Fruit fly (Drosophila melanogaster) whole organism, prepupa: ENCODE measurements around the gene Nubp1.

Source experiments
- Blimp-1 ChIP-seq: fragments of 200-800 bp; sonication (Bioruptor generic); optimal IDR thresholded peaks from 3 replicates; lab custom pipeline; 2017; ENCODE audit warnings: missing biosample characterization, missing genetic modification characterization, mild to moderate bottlenecking, moderate library complexity, missing genetic modification reagents
- CG10631 ChIP-seq: fragments of 200-800 bp; sonication (Bioruptor generic); optimal IDR thresholded peaks from 2 replicates; lab custom pipeline; 2016; ENCODE audit warnings: missing biosample characterization, missing genetic modification characterization
- CG10669 ChIP-seq: fragments of 200-800 bp; sonication (Bioruptor generic); optimal IDR thresholded peaks from 3 replicates; lab custom pipeline; 2018; ENCODE audit warnings: missing biosample characterization, mild to moderate bottlenecking, missing genetic modification characterization, moderate library complexity
- CG11294 ChIP-seq: fragments of 200-800 bp; sonication (Bioruptor generic); IDR thresholded peaks from 2 replicates; pipeline ENCODE4 v1.3.6; 2022; ENCODE audit warnings: missing biosample characterization, missing genetic modification characterization
- CG11762 ChIP-seq: fragments of 200-800 bp; sonication (Bioruptor generic); optimal IDR thresholded peaks from 3 replicates; lab custom pipeline; 2016; ENCODE audit warnings: missing biosample characterization, missing genetic modification characterization; ENCODE audit not compliant: insufficient read depth
- CG15336 ChIP-seq: fragments of 200-800 bp; sonication (Bioruptor generic); IDR thresholded peaks from 2 replicates; pipeline ENCODE4 v1.3.6; 2022; ENCODE audit warnings: missing biosample characterization, missing genetic modification characterization
- CG1621 ChIP-seq: fragments of 200-800 bp; sonication (Bioruptor generic); optimal IDR thresholded peaks from 3 replicates; lab custom pipeline; 2018; ENCODE audit warnings: missing biosample characterization, mild to moderate bottlenecking, missing genetic modification characterization
- CG16779 ChIP-seq: fragments of 200-800 bp; sonication (Bioruptor generic); optimal IDR thresholded peaks from 3 replicates; lab custom pipeline; 2017; ENCODE audit warnings: missing biosample characterization, mild to moderate bottlenecking, missing genetic modification characterization
- CG3032 ChIP-seq: fragments of 200-800 bp; optimal IDR thresholded peaks from 2 replicates; lab custom pipeline; 2019; ENCODE audit warnings: missing biosample characterization, mild to moderate bottlenecking, missing genetic modification characterization, moderate library complexity
- CG32006 ChIP-seq: fragments of 200-800 bp; sonication (Bioruptor generic); optimal IDR thresholded peaks from 3 replicates; lab custom pipeline; 2017; ENCODE audit warnings: missing biosample characterization, mild to moderate bottlenecking, missing genetic modification characterization
- CG34406 ChIP-seq: fragments of 200-800 bp; sonication (Bioruptor generic); optimal IDR thresholded peaks from 3 replicates; lab custom pipeline; 2016; ENCODE audit warnings: missing biosample characterization, missing genetic modification characterization
- CG3919 ChIP-seq: fragments of 200-800 bp; sonication (Bioruptor generic); optimal IDR thresholded peaks from 3 replicates; lab custom pipeline; 2016; ENCODE audit warnings: missing biosample characterization, missing genetic modification characterization
- CG4318 ChIP-seq: fragments of 200-800 bp; sonication (Bioruptor generic); optimal IDR thresholded peaks from 3 replicates; lab custom pipeline; 2017; ENCODE audit warnings: missing biosample characterization, mild to moderate bottlenecking, missing genetic modification characterization
- CG6276 ChIP-seq: fragments of 200-800 bp; sonication (Bioruptor generic); optimal IDR thresholded peaks from 2 replicates; lab custom pipeline; 2017; ENCODE audit warnings: missing biosample characterization, mild to moderate bottlenecking, missing genetic modification characterization
- CG6792 ChIP-seq: fragments of 200-800 bp; sonication (Bioruptor generic); optimal IDR thresholded peaks from 3 replicates; lab custom pipeline; 2016; ENCODE audit warnings: missing biosample characterization, missing genetic modification characterization
- CG6854 ChIP-seq: fragments of 200-800 bp; sonication (Bioruptor generic); optimal IDR thresholded peaks from 2 replicates; lab custom pipeline; 2017; ENCODE audit warnings: missing biosample characterization, mild to moderate bottlenecking, missing genetic modification characterization
- CG7368 ChIP-seq: fragments of 200-800 bp; sonication (Bioruptor generic); optimal IDR thresholded peaks from 3 replicates; lab custom pipeline; 2016; ENCODE audit warnings: missing biosample characterization, missing genetic modification characterization
- CG8119 ChIP-seq: fragments of 200-800 bp; sonication (Bioruptor generic); IDR thresholded peaks from 3 replicates; pipeline ENCODE4 v1.3.6; 2022; ENCODE audit warnings: missing biosample characterization, missing genetic modification characterization
- CG8319 ChIP-seq: fragments of 200-800 bp; sonication (Bioruptor generic); optimal IDR thresholded peaks from 3 replicates; lab custom pipeline; 2016; ENCODE audit warnings: missing biosample characterization, missing genetic modification characterization
- CG9139 ChIP-seq: fragments of 200-800 bp; sonication (Bioruptor generic); optimal IDR thresholded peaks from 3 replicates; lab custom pipeline; 2017; ENCODE audit warnings: missing biosample characterization, mild to moderate bottlenecking, missing genetic modification characterization
- Eip75B ChIP-seq: fragments of 200-800 bp; sonication (Bioruptor generic); optimal IDR thresholded peaks from 3 replicates; lab custom pipeline; 2016; ENCODE audit warnings: missing biosample characterization, missing genetic modification characterization
- Eip78C ChIP-seq: fragments of 200-800 bp; sonication (Bioruptor generic); peaks from one replicate; lab custom pipeline; 2016; ENCODE audit warnings: missing biosample characterization, missing genetic modification characterization
- Eip93F ChIP-seq: fragments of 200-800 bp; sonication (Bioruptor generic); optimal IDR thresholded peaks from 2 replicates; lab custom pipeline; 2016; ENCODE audit warnings: missing biosample characterization, mild to moderate bottlenecking, missing genetic modification characterization
- Ets96B ChIP-seq: fragments of 200-800 bp; optimal IDR thresholded peaks from 2 replicates; lab custom pipeline; 2019; ENCODE audit warnings: missing biosample characterization, mild to moderate bottlenecking, missing genetic modification characterization, moderate library complexity
- Gug ChIP-seq: fragments of 200-800 bp; sonication (Bioruptor generic); IDR thresholded peaks from 2 replicates; pipeline ENCODE4 v1.3.6; 2022; ENCODE audit warnings: missing biosample characterization, missing genetic modification characterization
- Hr38 ChIP-seq: sonication (Bioruptor generic); optimal IDR thresholded peaks from 2 replicates; lab custom pipeline; 2016; ENCODE audit warnings: missing biosample characterization, missing genetic modification characterization
- Hr39 ChIP-seq: fragments of 200-800 bp; sonication (Bioruptor generic); optimal IDR thresholded peaks from 2 replicates; lab custom pipeline; 2016; ENCODE audit warnings: missing biosample characterization, missing genetic modification characterization
- Lpt ChIP-seq: fragments of 200-800 bp; sonication (Bioruptor generic); optimal IDR thresholded peaks from 3 replicates; lab custom pipeline; 2016; ENCODE audit warnings: missing biosample characterization, missing genetic modification characterization
- Met ChIP-seq: fragments of 200-800 bp; sonication (Bioruptor generic); optimal IDR thresholded peaks from 3 replicates; lab custom pipeline; 2016; ENCODE audit warnings: missing biosample characterization, missing genetic modification characterization
- OdsH ChIP-seq: fragments of 200-800 bp; sonication (Bioruptor generic); optimal IDR thresholded peaks from 3 replicates; lab custom pipeline; 2016; ENCODE audit warnings: missing biosample characterization, missing genetic modification characterization
- Smox ChIP-seq: fragments of 200-800 bp; sonication (Bioruptor generic); optimal IDR thresholded peaks from 3 replicates; lab custom pipeline; 2016; ENCODE audit warnings: missing biosample characterization, missing genetic modification characterization
- Sox102F ChIP-seq: fragments of 200-800 bp; sonication (Bioruptor generic); optimal IDR thresholded peaks from 2 replicates; lab custom pipeline; 2016; ENCODE audit warnings: missing biosample characterization, mild to moderate bottlenecking, missing genetic modification characterization
- Sox14 ChIP-seq: fragments of 200-800 bp; sonication (Bioruptor generic); optimal IDR thresholded peaks from 3 replicates; lab custom pipeline; 2016; ENCODE audit warnings: missing biosample characterization, missing genetic modification characterization
- Sox15 ChIP-seq: fragments of 200-800 bp; sonication (Bioruptor generic); optimal IDR thresholded peaks from 3 replicates; lab custom pipeline; 2016; ENCODE audit warnings: missing biosample characterization, missing genetic modification characterization
- achi ChIP-seq: fragments of 200-800 bp; sonication (Bioruptor generic); optimal IDR thresholded peaks from 3 replicates; lab custom pipeline; 2016; ENCODE audit warnings: missing biosample characterization, missing genetic modification characterization
- acj6 ChIP-seq: fragments of 200-800 bp; sonication (Bioruptor generic); optimal IDR thresholded peaks from 3 replicates; lab custom pipeline; 2016; ENCODE audit warnings: missing biosample characterization, missing genetic modification characterization
- cyc ChIP-seq: fragments of 200-800 bp; sonication (Bioruptor generic); optimal IDR thresholded peaks from 3 replicates; lab custom pipeline; 2016; ENCODE audit warnings: missing biosample characterization, missing genetic modification characterization
- dsx ChIP-seq: fragments of 200-800 bp; optimal IDR thresholded peaks from 3 replicates; lab custom pipeline; 2019; ENCODE audit warnings: missing biosample characterization, mild to moderate bottlenecking, missing genetic modification characterization, moderate library complexity; ENCODE audit not compliant: poor library complexity, severe bottlenecking
- eg ChIP-seq: fragments of 200-800 bp; sonication (Bioruptor generic); IDR thresholded peaks from 3 replicates; pipeline ENCODE4 v1.3.6; 2022; ENCODE audit warnings: missing biosample characterization, missing genetic modification characterization
- esn ChIP-seq: fragments of 200-800 bp; sonication (Bioruptor generic); optimal IDR thresholded peaks from 2 replicates; lab custom pipeline; 2016; ENCODE audit warnings: missing biosample characterization, mild to moderate bottlenecking, missing genetic modification characterization, moderate library complexity
- fd59A ChIP-seq: fragments of 200-800 bp; sonication (Bioruptor generic); optimal IDR thresholded peaks from 2 replicates; lab custom pipeline; 2017; ENCODE audit warnings: missing biosample characterization, mild to moderate bottlenecking, missing genetic modification characterization, missing genetic modification reagents
- fkh ChIP-seq: fragments of 200-800 bp; sonication (Bioruptor generic); optimal IDR thresholded peaks from 3 replicates; lab custom pipeline; 2017; ENCODE audit warnings: missing biosample characterization, mild to moderate bottlenecking, missing genetic modification characterization, moderate library complexity
- lz ChIP-seq: fragments of 200-800 bp; sonication (Bioruptor generic); optimal IDR thresholded peaks from 3 replicates; lab custom pipeline; 2016; ENCODE audit warnings: missing biosample characterization, missing genetic modification characterization
- pdm3 ChIP-seq: fragments of 200-800 bp; sonication (Bioruptor generic); optimal IDR thresholded peaks from 3 replicates; lab custom pipeline; 2016; ENCODE audit warnings: missing biosample characterization, missing genetic modification characterization
- salr ChIP-seq, 2 experiments: fragments of 200-800 bp; sonication (Bioruptor generic); optimal IDR thresholded peaks; 3 replicates each; lab custom pipeline; 2016 to 2018; ENCODE audit warnings: missing biosample characterization in 2 of 2, missing genetic modification characterization in 2 of 2, mild to moderate bottlenecking in 1 of 2
- spab ChIP-seq: fragments of 200-800 bp; sonication (Bioruptor generic); optimal IDR thresholded peaks from 2 replicates; lab custom pipeline; 2017; ENCODE audit warnings: missing biosample characterization, mild to moderate bottlenecking, missing genetic modification characterization, missing genetic modification reagents
- topi ChIP-seq: fragments of 200-800 bp; sonication (Bioruptor generic); optimal IDR thresholded peaks from 3 replicates; lab custom pipeline; 2016; ENCODE audit warnings: missing biosample characterization, missing genetic modification characterization

Nubp1 gene

dm6 chr2L:16687863-16688262, 44.5 kb upstream of the Nubp1 start (continued):
- TF ChIP-seq Hr38 (GFP tag; lab: Kevin White, UChicago) (no peak), CG9139 (GFP tag; lab: Kevin White, UChicago) (peak; percentile 57), cyc (GFP tag; lab: Kevin White, UChicago) (no peak), Ets96B (tag; lab: Kevin White, UChicago) (peak; percentile 68), CG16779 (tag; lab: Kevin White, UChicago) (peak; percentile 60), CG6854 (no peak), CG3032 (peak; percentile 69), Lpt (peak; percentile 81), Eip78C (GFP tag; lab: Kevin White, UChicago) (peak; percentile 94), esn (GFP tag; lab: Kevin White, UChicago) (peak; percentile 32), CG4318 (GFP tag; lab: Kevin White, UChicago) (peak; percentile 65), Sox102F (GFP tag; lab: Kevin White, UChicago) (no peak), CG32006 (GFP tag; lab: Kevin White, UChicago) (peak; percentile 87), CG6792 (GFP tag; lab: Kevin White, UChicago) (peak; percentile 46), CG3919 (GFP tag; lab: Kevin White, UChicago) (peak; percentile 77), CG8319 (GFP tag; lab: Kevin White, UChicago) (no peak), Blimp-1 (no peak), lz (no peak), Sox14 (peak; percentile 64), Smox (GFP tag; lab: Kevin White, UChicago) (no peak), Gug (peak; percentile 25; the same call in 1 of the 2 replicates), Eip75B (GFP tag; lab: Kevin White, UChicago) (peak; percentile 37), CG10669 (GFP tag; lab: Kevin White, UChicago) (peak; percentile 48), CG11762 (GFP tag; lab: Kevin White, UChicago) (peak; percentile 24), CG6276 (GFP tag; lab: Kevin White, UChicago) (peak; percentile 41), Eip93F (GFP tag; lab: Kevin White, UChicago) (no peak), fd59A (GFP tag; lab: Kevin White, UChicago) (peak; percentile 65), topi (GFP tag; lab: Kevin White, UChicago) (peak; percentile 25), achi (peak; percentile 78), Sox15 (GFP tag; lab: Kevin White, UChicago) (no peak), spab (GFP tag; lab: Kevin White, UChicago) (peak; percentile 62), Hr39 (GFP tag; lab: Kevin White, UChicago) (no peak), Met (GFP tag; lab: Kevin White, UChicago) (no peak), fkh (no peak), CG1621 (tag; lab: Kevin White, UChicago) (peak; percentile 47), OdsH (peak; percentile 63), CG7368 (peak; percentile 30), dsx (GFP tag; lab: Kevin White, UChicago) (peak; percentile 45), CG34406 (peak; percentile 52), acj6 (GFP tag; lab: Kevin White, UChicago) (peak; percentile 71)
- TF ChIP-seq, all 60 proteins: peak for 40

DNA sequence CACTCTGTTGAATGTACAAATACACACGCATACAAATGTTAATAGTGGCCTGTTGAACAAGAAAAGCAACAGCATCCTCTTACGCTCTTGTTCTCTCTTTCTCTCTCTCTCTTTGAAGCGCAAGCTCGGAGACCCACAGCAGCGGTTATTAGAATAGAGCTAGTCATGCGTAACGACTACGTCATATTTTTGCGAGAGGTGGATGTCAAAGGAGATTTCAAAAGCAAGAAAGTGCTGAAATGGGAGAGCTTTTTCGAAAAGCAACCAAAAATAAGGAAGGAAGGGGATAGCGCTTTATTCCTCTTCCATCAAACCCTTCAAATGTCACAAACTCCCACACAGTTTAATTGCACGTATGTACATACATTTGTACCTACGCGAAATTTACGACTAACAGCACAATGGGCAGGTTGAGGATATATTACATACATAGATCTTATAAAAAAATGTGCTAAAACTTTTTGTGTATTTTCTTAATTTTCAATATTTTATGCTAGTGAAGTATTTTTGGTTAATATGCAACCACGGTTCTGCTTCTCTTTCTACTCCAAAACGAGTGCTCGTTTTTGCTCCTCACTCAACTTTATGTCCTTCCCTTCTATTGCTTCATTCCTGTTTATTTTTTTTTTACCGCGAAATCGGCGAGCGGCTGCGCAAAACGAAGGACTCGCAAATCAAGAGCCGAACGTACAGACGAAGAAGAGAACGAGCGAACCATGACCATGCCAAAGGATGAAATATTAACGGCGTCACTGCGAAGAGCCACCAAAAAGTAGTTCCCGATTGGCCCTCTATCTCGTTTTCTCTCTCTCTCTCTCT, 42.3 kb upstream of the Nubp1 start:
- TF ChIP-seq CG16779 (tag; lab: Kevin White, UChicago) (peak; percentile 6), Sox102F (GFP tag; lab: Kevin White, UChicago) (peak; percentile 72), CG11294 (GFP tag; lab: Robert Waterston, UW) (no peak), fd59A (GFP tag; lab: Kevin White, UChicago) (peak; percentile 42), CG7368 (peak; percentile 28), acj6 (GFP tag; lab: Kevin White, UChicago) (peak; percentile 58), CG6276 (GFP tag; lab: Kevin White, UChicago) (peak; percentile 20), CG8319 (GFP tag; lab: Kevin White, UChicago) (no peak), fkh (no peak), CG8119 (0 out of 3 replicates have a peak, but pooled peaks have one; percentile 32), CG32006 (GFP tag; lab: Kevin White, UChicago) (peak; percentile 73), CG10631 (GFP tag; lab: Kevin White, UChicago) (peak; percentile 52), OdsH (peak; percentile 64), CG15336 (GFP tag; lab: Robert Waterston, UW) (peak; percentile 47), topi (GFP tag; lab: Kevin White, UChicago) (peak; percentile 68), CG3032 (peak; percentile 9), Lpt (peak; percentile 22), CG34406 (peak; percentile 53), achi (peak; percentile 43), Hr39 (GFP tag; lab: Kevin White, UChicago) (peak; percentile 68), salr (GFP tag; optimal IDR thresholded peaks at IDR 0.05; lab: Kevin White, UChicago) (peak; percentile 10 to 55), eg (no peak), CG10669 (GFP tag; lab: Kevin White, UChicago) (no peak), pdm3 (GFP tag; lab: Kevin White, UChicago) (peak; percentile 54)
